Worm (Caenorhabditis elegans): Measurements from ENCODE around the gene srh-236.

DNA sequence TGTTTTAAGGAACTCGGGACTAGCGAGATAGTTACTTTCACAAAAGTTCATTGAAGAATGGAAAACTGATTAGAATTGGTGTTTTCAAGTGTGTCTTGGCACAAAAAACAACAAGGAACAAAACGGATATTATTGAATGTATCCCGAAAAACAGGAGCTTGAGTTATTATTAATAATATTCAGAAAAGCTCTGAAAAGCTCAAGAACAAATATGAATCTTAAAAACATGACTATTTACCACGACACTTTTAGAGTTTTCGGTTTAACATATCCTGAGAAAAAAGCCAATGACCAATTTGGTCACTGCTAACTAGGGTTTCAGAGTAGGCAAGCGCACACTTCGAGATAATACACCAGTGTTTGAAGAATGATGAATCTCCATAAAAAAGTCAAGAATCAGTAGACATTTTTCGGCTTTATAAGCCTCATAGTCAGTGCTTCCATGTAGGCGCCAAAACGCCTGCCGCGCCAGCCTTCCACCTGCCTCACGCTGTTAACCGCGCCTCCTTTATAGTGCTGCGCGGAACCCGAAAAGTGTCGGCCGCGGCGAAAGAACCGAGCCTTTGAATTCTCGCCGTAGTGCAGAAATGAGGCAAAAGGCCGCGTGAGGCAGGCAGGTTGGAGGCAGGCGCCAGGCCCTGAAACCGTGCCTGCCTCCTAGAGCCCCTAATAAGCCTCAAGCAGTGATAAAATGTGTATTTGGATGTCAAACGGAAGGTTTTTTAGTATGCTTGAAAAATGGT, at the start of gene srh-236:
- TF ChIP-seq mls-2 (tag; optimal IDR thresholded peaks at IDR 0.05) (no peak), mep-1 (tag; optimal IDR thresholded peaks at IDR 0.05) (no peak), elt-3 (tag; optimal IDR thresholded peaks at IDR 0.05) (no peak), elt-1 (tag; optimal IDR thresholded peaks at IDR 0.05; ENCODE audit: borderline replicate concordance, insufficient read depth) (no peak), drap-1 (GFP tag; optimal IDR thresholded peaks at IDR 0.05) (no peak), nhr-237 (tag; optimal IDR thresholded peaks at IDR 0.05) (no peak), pha-4 (tag; optimal IDR thresholded peaks at IDR 0.05) (no peak), bed-3 (GFP tag; optimal IDR thresholded peaks at IDR 0.05) (no peak), unc-62 (GFP tag; optimal IDR thresholded peaks at IDR 0.05) (no peak), unc-39 (tag; optimal IDR thresholded peaks at IDR 0.05) (no peak)
